Worm (Caenorhabditis elegans): ENCODE data around the gene F41C6.4.

F41C6.4 gene

ce11 chrX:6874723-6875122, at the start of gene F41C6.4:
Gene F41C6.4 (minus strand): TSS chrX:6874823.
- TF ChIP-seq pax-1 (tag; optimal IDR thresholded peaks at IDR 0.05) (no peak), hlh-6 (tag; optimal IDR thresholded peaks at IDR 0.05) (no peak), unc-3 (GFP tag; conservative IDR thresholded peaks at IDR 0.05) (no peak), unc-3 (tag; optimal IDR thresholded peaks at IDR 0.05) (no peak), C08G9.2 (tag; optimal IDR thresholded peaks at IDR 0.05) (no peak), ceh-34 (tag; optimal IDR thresholded peaks at IDR 0.05) (no peak)

ce11 chrX:6920132-6920531, 45.5 kb upstream of the F41C6.4 start:
- TF ChIP-seq pha-4 (tag; optimal IDR thresholded peaks at IDR 0.05), result no peak
- peak; percentile 77 for TF ChIP-seq elt-2 (tag; optimal IDR thresholded peaks at IDR 0.05)
- TF ChIP-seq ref-2 (tag; optimal IDR thresholded peaks at IDR 0.05), result no peak

ce11 chrX:6916150-6916549, 41.5 kb upstream of the F41C6.4 start:
- TF ChIP-seq pax-1 (tag; optimal IDR thresholded peaks at IDR 0.05) (no peak), unc-42 (tag; optimal IDR thresholded peaks at IDR 0.05) (peak; percentile 4), hlh-8 (tag; optimal IDR thresholded peaks at IDR 0.05) (no peak)

- no peak for TF ChIP-seq F13H6.1 (tag; optimal IDR thresholded peaks at IDR 0.05)
- TF ChIP-seq nhr-11 (tag; optimal IDR thresholded peaks at IDR 0.05), result no peak
- no peak for TF ChIP-seq ceh-18 (tag; optimal IDR thresholded peaks at IDR 0.05)
- TF ChIP-seq zip-5 (tag; optimal IDR thresholded peaks at IDR 0.05), result no peak
These were observed 40.7 kb upstream of the F41C6.4 start for ce11 chrX:6915279-6915678.

- TF ChIP-seq hlh-13 (GFP tag; optimal IDR thresholded peaks at IDR 0.05) (no peak), ttx-3 (tag; optimal IDR thresholded peaks at IDR 0.05) (no peak), elt-2 (tag; optimal IDR thresholded peaks at IDR 0.05) (no peak), che-1 (tag; optimal IDR thresholded peaks at IDR 0.05) (no peak), sdc-2 (tag; optimal IDR thresholded peaks at IDR 0.05) (no peak), tbx-2 (tag; optimal IDR thresholded peaks at IDR 0.05) (no peak), eyg-1 (tag; optimal IDR thresholded peaks at IDR 0.05) (no peak), sox-2 (GFP tag; IDR thresholded peaks at IDR 0.05) (no peak), lin-11 (tag; optimal IDR thresholded peaks at IDR 0.05) (no peak), pqm-1 (tag; optimal IDR thresholded peaks at IDR 0.05) (no peak), ceh-14 (tag; optimal IDR thresholded peaks at IDR 0.05) (no peak), ceh-18 (tag; optimal IDR thresholded peaks at IDR 0.05) (no peak), pag-3 (tag; optimal IDR thresholded peaks at IDR 0.05; ENCODE audit: borderline replicate concordance) (no peak), ets-4 (tag; optimal IDR thresholded peaks at IDR 0.05) (no peak), unc-86 (tag; optimal IDR thresholded peaks at IDR 0.05) (no peak), fkh-10 (GFP tag; optimal IDR thresholded peaks at IDR 0.05) (no peak), ceh-19 (GFP tag; optimal IDR thresholded peaks at IDR 0.05) (no peak), ceh-48 (tag; optimal IDR thresholded peaks at IDR 0.05) (no peak), zip-5 (tag; optimal IDR thresholded peaks at IDR 0.05) (no peak), pax-1 (tag; optimal IDR thresholded peaks at IDR 0.05) (no peak)
These were observed 39.4 kb upstream of the F41C6.4 start, which contains the start of gene nhx-4 for ce11 chrX:6913989-6914388. Gene nhx-4 (plus strand): TSS chrX:6914289.

- TF ChIP-seq tbx-7 (tag; optimal IDR thresholded peaks at IDR 0.05), result no peak
- TF ChIP-seq elt-2 (tag; optimal IDR thresholded peaks at IDR 0.05), result peak; percentile 76
- TF ChIP-seq odd-2 (tag; optimal IDR thresholded peaks at IDR 0.05), result no peak
- TF ChIP-seq tbx-2 (tag; optimal IDR thresholded peaks at IDR 0.05), result no peak
- TF ChIP-seq pat-9 (tag; optimal IDR thresholded peaks at IDR 0.05), result no peak
- TF ChIP-seq ztf-16 (tag; optimal IDR thresholded peaks at IDR 0.05), result no peak
These were observed 31.0 kb upstream of the F41C6.4 start for ce11 chrX:6905581-6905980.

Measured in whole organism, late embryonic.